Fruit fly (Drosophila melanogaster) whole organism, wandering third instar larva: ENCODE measurements around the gene CG10376.
A peak's percentile ranks its signal among the peaks of the same experiment; 100 is the strongest.

Source experiments
- Sp1 ChIP-seq: fragments of 200-800 bp; sonication (Bioruptor generic); optimal IDR thresholded peaks from 3 replicates; lab custom pipeline; 2019; ENCODE audit warnings: missing biosample characterization, mild to moderate bottlenecking, missing genetic modification characterization, moderate library complexity
- Vsx2 ChIP-seq: fragments of 200-300, 225-300 bp; sonication (Bioruptor generic); optimal IDR thresholded peaks from 2 replicates; lab custom pipeline; 2018; ENCODE audit warnings: missing biosample characterization, missing genetic modification characterization; ENCODE audit not compliant: partially characterized antibody
- dl ChIP-seq, 2 experiments: fragments of 175-275, 200-275 bp in 1 of 2; fragments of 200-275 bp in 1 of 2; sonication (Bioruptor generic); optimal IDR thresholded peaks; lab custom pipeline; 2018; ENCODE audit warnings: mild to moderate bottlenecking in 2 of 2, missing biosample characterization in 2 of 2, missing genetic modification characterization in 2 of 2, moderate library complexity in 2 of 2; ENCODE audit not compliant: partially characterized antibody in 2 of 2, insufficient read depth in 1 of 2
- dsf ChIP-seq: sonication (Bioruptor generic); optimal IDR thresholded peaks from 2 replicates; lab custom pipeline; 2016; ENCODE audit warnings: missing biosample characterization, missing genetic modification characterization, borderline replicate concordance
- psq ChIP-seq: fragments of 200-800 bp; sonication (Bioruptor generic); optimal IDR thresholded peaks from 3 replicates; lab custom pipeline; 2017; ENCODE audit warnings: missing biosample characterization, mild to moderate bottlenecking, missing genetic modification characterization, moderate library complexity
- tai ChIP-seq: sonication (Bioruptor generic); optimal IDR thresholded peaks from 2 replicates; lab custom pipeline; 2016; ENCODE audit warnings: missing biosample characterization, missing genetic modification characterization

DNA sequence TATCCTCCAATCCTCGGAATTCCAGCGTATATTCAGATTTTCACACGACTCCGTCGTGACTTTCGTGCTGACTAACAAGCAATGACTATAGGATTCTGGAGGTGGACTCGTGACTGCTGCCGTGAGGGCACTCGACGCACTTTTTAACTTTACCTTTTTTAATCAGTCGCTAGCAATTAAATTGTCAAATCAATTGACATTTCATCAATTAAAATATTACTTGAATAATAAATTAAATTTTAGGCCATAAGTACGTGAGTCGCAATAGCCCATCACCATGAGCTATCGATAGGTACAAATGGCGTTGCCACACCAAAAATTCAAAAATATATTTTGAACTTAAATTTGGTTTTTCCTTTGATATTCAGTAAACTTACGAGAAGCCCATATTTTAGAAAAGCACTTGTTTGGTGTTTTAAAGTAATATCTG, 2.7 kb upstream of the CG10376 start, which contains the start of gene Jwa:
- TF ChIP-seq Sp1 (peak; percentile 93), tai (GFP tag; lab: Kevin White, UChicago) (no peak), psq (GFP tag; lab: Kevin White, UChicago) (peak; percentile 88), dl (GFP tag; optimal IDR thresholded peaks at IDR 0.05; lab: Kevin White, UChicago; ENCODE audit: insufficient read depth in 1 of 2, partially characterized antibody in 2 of 2) (no peak), dsf (GFP tag; lab: Kevin White, UChicago) (peak; percentile 94), Vsx2 (GFP tag; lab: Kevin White, UChicago) (no peak)
